Worm (Caenorhabditis elegans) whole organism, midembryonic: ENCODE results near the gene ZK757.1.

ENCODE experiments used
- flt-1 ChIP-seq: fragments of 200-800 bp; sonication (Bioruptor generic); IDR thresholded peaks from 2 replicates; pipeline ENCODE4 v1.3.6; 2022; ENCODE audit warnings: missing genetic modification characterization, missing compliant biosample characterization
- ref-1 ChIP-seq: fragments of 200-800 bp; sonication (Bioruptor generic); conservative IDR thresholded peaks from 2 replicates; pipeline ENCODE4 v1.3.6; 2022; ENCODE audit warnings: missing genetic modification reagents, missing genetic modification characterization, missing compliant biosample characterization
- tab-1 ChIP-seq: fragments of 200-800 bp; sonication (Bioruptor generic); IDR thresholded peaks from 2 replicates; pipeline ENCODE4 v1.3.6; 2022; ENCODE audit warnings: missing genetic modification characterization, missing compliant biosample characterization
- ztf-23 ChIP-seq: fragments of 200-800 bp; sonication (Bioruptor generic); IDR thresholded peaks from 2 replicates; pipeline ENCODE4 v1.3.6; 2022; ENCODE audit warnings: missing genetic modification reagents, missing genetic modification characterization, missing compliant biosample characterization
- ztf-29 ChIP-seq: fragments of 200-800 bp; sonication (Bioruptor generic); IDR thresholded peaks from 2 replicates; pipeline ENCODE4 v1.3.6; 2022; ENCODE audit warnings: missing genetic modification reagents, missing genetic modification characterization, missing compliant biosample characterization

- TF ChIP-seq tab-1 (GFP tag; lab: Robert Waterston, UW) (no peak), flt-1 (GFP tag; lab: Robert Waterston, UW) (no peak), ref-1 (GFP tag; lab: Robert Waterston, UW) (no peak), ztf-29 (GFP tag; lab: Robert Waterston, UW) (no peak), ztf-23 (GFP tag; lab: Robert Waterston, UW) (no peak)
Measured at ce11 chrIII:9913722-9914121, 42.8 kb upstream of the ZK757.1 start, which contains the start of gene cbp-3.
